Worm (Caenorhabditis elegans): ENCODE data around the gene srh-257.

ce11 chrV:15380857-15381256 is 26.2 kb upstream of the srh-257 start, which contains the start of gene dhs-23:
- TF ChIP-seq ztf-11 (tag; optimal IDR thresholded peaks at IDR 0.05) (no peak), F49E8.2 (tag; optimal IDR thresholded peaks at IDR 0.05; ENCODE audit: borderline replicate concordance) (no peak), daf-16 (GFP tag; optimal IDR thresholded peaks at IDR 0.05) (no peak), daf-16 (tag; optimal IDR thresholded peaks at IDR 0.05) (peak; percentile 69), nhr-41 (GFP tag; IDR thresholded peaks at IDR 0.05) (no peak), nhr-76 (tag; optimal IDR thresholded peaks at IDR 0.05) (no peak), nhr-11 (tag; optimal IDR thresholded peaks at IDR 0.05) (no peak), nhr-6 (tag; optimal IDR thresholded peaks at IDR 0.05) (no peak), duxl-1 (tag; optimal IDR thresholded peaks at IDR 0.05; ENCODE audit: poor library complexity) (no peak)

Data from whole organism, L4 larva.